Worm (Caenorhabditis elegans): Measurements from ENCODE around the gene pei-1.

DNA sequence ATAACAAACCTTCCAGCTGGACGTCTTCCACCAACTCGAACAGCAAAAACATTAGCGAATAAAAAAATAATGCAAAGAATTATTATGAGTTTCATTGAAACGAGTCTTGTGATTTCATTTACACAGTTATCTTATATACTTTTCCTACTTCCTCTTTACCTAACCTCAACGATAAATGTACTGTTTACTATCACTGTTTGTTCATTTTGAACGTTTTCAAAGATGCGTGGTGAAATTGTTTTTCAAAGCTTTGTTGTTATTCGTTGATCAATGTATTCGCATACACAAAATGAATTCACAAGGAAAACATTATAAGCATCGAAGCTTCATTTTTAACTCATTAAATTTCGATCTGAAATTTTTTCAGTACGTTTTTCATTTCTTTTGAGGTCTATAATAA lies 30.0 kb upstream of the pei-1 start, which contains the start of gene W09C2.7:
- TF ChIP-seq him-1 (tag; optimal IDR thresholded peaks at IDR 0.05) = no peak
- no peak for TF ChIP-seq dao-5 (tag; optimal IDR thresholded peaks at IDR 0.05)
- no peak for TF ChIP-seq W03F9.2 (tag; optimal IDR thresholded peaks at IDR 0.05)
